Worm (Caenorhabditis elegans) whole organism, L4/young adult: Measurements from ENCODE around the gene F15B9.11.

ENCODE experiments used
- W03F9.2 ChIP-seq: fragments of 150-350 bp; optimal IDR thresholded peaks from 2 replicates; lab custom pipeline; 2014; ENCODE audit warnings: missing biosample characterization, missing genetic modification characterization
- dao-5 ChIP-seq: sonication (generic microtip); optimal IDR thresholded peaks from 2 replicates; lab custom pipeline; 2016; ENCODE audit warnings: missing genotype, missing genetic modification characterization, moderate library complexity, missing compliant biosample characterization
- him-1 ChIP-seq: sonication (generic microtip); optimal IDR thresholded peaks from 2 replicates; lab custom pipeline; 2016; ENCODE audit warnings: missing genotype, missing genetic modification reagents, missing genetic modification characterization, missing compliant biosample characterization

DNA sequence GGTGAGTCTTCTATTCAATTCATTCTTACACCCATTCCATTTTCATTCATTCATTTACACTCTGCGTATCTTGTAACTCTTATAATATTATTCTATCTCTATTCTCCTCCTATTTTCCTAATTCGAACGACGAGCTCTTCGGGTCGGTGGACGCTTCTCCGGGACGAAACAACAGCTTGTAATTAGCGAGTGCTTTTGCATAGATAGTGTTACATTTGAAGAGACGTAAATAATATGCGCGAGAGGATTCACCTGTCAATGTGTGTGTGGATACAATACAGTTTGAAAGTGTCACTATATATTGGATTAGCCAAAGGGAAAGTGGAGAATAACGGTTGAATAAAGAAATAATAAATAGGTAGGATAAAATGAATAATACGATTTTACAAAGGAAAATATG is 27.9 kb upstream of the F15B9.11 start:
- TF ChIP-seq dao-5 (tag; lab: Kevin White, UChicago), result no peak
- TF ChIP-seq W03F9.2 (tag; lab: Kevin White, UChicago), result no peak
- TF ChIP-seq him-1 (tag; lab: Kevin White, UChicago), result no peak
